Worm (Caenorhabditis elegans) whole organism, L2 larva: ENCODE results near the gene trpp-11.

Source experiments
- aly-2 ChIP-seq: fragments of 150-350 bp; optimal IDR thresholded peaks from 2 replicates; lab custom pipeline; 2014; ENCODE audit warnings: missing biosample characterization, missing genetic modification characterization
- ama-1 ChIP-seq: fragments of 150-350 bp; optimal IDR thresholded peaks from 2 replicates; lab custom pipeline; 2018; ENCODE audit warnings: inconsistent platforms
- nhr-11 ChIP-seq: fragments of 150-350 bp; optimal IDR thresholded peaks from 2 replicates; lab custom pipeline; 2014; ENCODE audit warnings: missing biosample characterization, missing genetic modification characterization
- nhr-25 ChIP-seq: fragments of 150-350 bp; sonication (generic microtip); optimal IDR thresholded peaks from 3 replicates; lab custom pipeline; 2014; ENCODE audit warnings: missing biosample characterization, missing genetic modification characterization
- peb-1 ChIP-seq: fragments of 150-350 bp; optimal IDR thresholded peaks from 2 replicates; lab custom pipeline; 2014; ENCODE audit warnings: missing biosample characterization, missing genetic modification characterization
- snpc-4 ChIP-seq: fragments of 150-350 bp; optimal IDR thresholded peaks from 2 replicates; lab custom pipeline; 2014; ENCODE audit warnings: missing biosample characterization, missing genetic modification characterization
- unc-39 ChIP-seq: fragments of 150-350 bp; optimal IDR thresholded peaks from 2 replicates; lab custom pipeline; 2014; ENCODE audit warnings: missing biosample characterization, missing genetic modification characterization
- zag-1 ChIP-seq: fragments of 150-350 bp; optimal IDR thresholded peaks from 2 replicates; lab custom pipeline; 2014; ENCODE audit warnings: missing biosample characterization, missing genetic modification characterization
- ztf-11 ChIP-seq: sonication (generic microtip); optimal IDR thresholded peaks from 2 replicates; lab custom pipeline; 2017; ENCODE audit warnings: missing biosample characterization, missing genetic modification characterization

- no peak for TF ChIP-seq nhr-25 (tag; lab: Kevin White, UChicago)
- no peak for TF ChIP-seq peb-1 (tag; lab: Kevin White, UChicago)
- TF ChIP-seq nhr-11 (tag; lab: Kevin White, UChicago): no peak
- TF ChIP-seq ztf-11 (tag; lab: Kevin White, UChicago): no peak
- TF ChIP-seq aly-2 (tag; lab: Kevin White, UChicago): no peak
- no peak for TF ChIP-seq zag-1 (tag; lab: Kevin White, UChicago)
- no peak for TF ChIP-seq unc-39 (tag; lab: Kevin White, UChicago)
- no peak for TF ChIP-seq ama-1 (lab: Kevin White, UChicago)
- TF ChIP-seq snpc-4 (tag; lab: Kevin White, UChicago): no peak
Measured at ce11 chrIII:844577-844976, 49.6 kb downstream of the trpp-11 start.
